Fruit fly (Drosophila melanogaster) whole organism, adult: ENCODE measurements around the gene mfas.

Source experiments
- CG11617 ChIP-seq: fragments of 200-800 bp; sonication (Bioruptor generic); optimal IDR thresholded peaks from 2 replicates; lab custom pipeline; 2017; ENCODE audit warnings: mild to moderate bottlenecking, missing biosample characterization, missing genetic modification reagents, missing genetic modification characterization
- CG33017 ChIP-seq: fragments of 200-800 bp; sonication (Bioruptor generic); optimal IDR thresholded peaks from 2 replicates; lab custom pipeline; 2018; ENCODE audit warnings: missing biosample characterization, mild to moderate bottlenecking, missing genetic modification characterization, moderate library complexity
- CG5204 ChIP-seq: fragments of 200-800 bp; sonication (Bioruptor generic); optimal IDR thresholded peaks from 2 replicates; lab custom pipeline; 2016; ENCODE audit warnings: missing biosample characterization, missing genetic modification characterization
- Crg-1 ChIP-seq: fragments of 200-800 bp; sonication (Bioruptor generic); optimal IDR thresholded peaks from 2 replicates; lab custom pipeline; 2016; ENCODE audit warnings: missing biosample characterization, missing genetic modification characterization
- Hr96 ChIP-seq: fragments of 200-800 bp; sonication (Bioruptor generic); optimal IDR thresholded peaks from 2 replicates; lab custom pipeline; 2016; ENCODE audit warnings: missing biosample characterization, missing genetic modification characterization
- kay ChIP-seq: fragments of 200-800 bp; sonication (Bioruptor generic); peaks from one replicate; lab custom pipeline; 2016; ENCODE audit warnings: missing biosample characterization, missing genetic modification characterization, borderline replicate concordance
- pad ChIP-seq: fragments of 200-800 bp; sonication (Bioruptor generic); optimal IDR thresholded peaks from 3 replicates; lab custom pipeline; 2017; ENCODE audit warnings: missing biosample characterization, missing genetic modification characterization, mild to moderate bottlenecking, moderate library complexity, missing genetic modification reagents

- TF ChIP-seq CG11617 (GFP tag; lab: Kevin White, UChicago) (no peak), Hr96 (GFP tag; lab: Kevin White, UChicago) (no peak), pad (no peak), kay (no peak), CG33017 (tag; lab: Kevin White, UChicago) (no peak), Crg-1 (GFP tag; lab: Kevin White, UChicago) (no peak), CG5204 (GFP tag; lab: Kevin White, UChicago) (no peak)
Measured at dm6 chr3R:11968030-11968753, 24.9 kb downstream of the mfas start.
